Worm (Caenorhabditis elegans) whole organism, L1 larva: Measurements from ENCODE around the gene zhp-4.

Source experiments
- C16A3.4 ChIP-seq: fragments of 150-350 bp; optimal IDR thresholded peaks from 2 replicates; lab custom pipeline; 2014; ENCODE audit warnings: missing biosample characterization, missing genetic modification characterization
- ceh-88 ChIP-seq: fragments of 200-800 bp; sonication (Bioruptor generic); IDR thresholded peaks from 2 replicates; pipeline ENCODE4 v1.3.6; 2022; ENCODE audit warnings: missing genetic modification characterization, missing compliant biosample characterization
- ces-1 ChIP-seq: fragments of 150-350 bp; optimal IDR thresholded peaks from 2 replicates; lab custom pipeline; 2014; ENCODE audit warnings: missing biosample characterization, missing genetic modification reagents, missing genetic modification characterization
- fos-1 ChIP-seq: fragments of 150-350 bp; optimal IDR thresholded peaks from 2 replicates; lab custom pipeline; 2014; ENCODE audit warnings: missing biosample characterization, missing genetic modification characterization
- lsy-2 ChIP-seq, 2 experiments: fragments of 150-350 bp; optimal IDR thresholded peaks; 2 replicates each; lab custom pipeline; 2014; ENCODE audit warnings: missing biosample characterization in 2 of 2, missing genetic modification characterization in 2 of 2
- pag-3 ChIP-seq: sonication (generic microtip); optimal IDR thresholded peaks from 2 replicates; lab custom pipeline; 2017; ENCODE audit warnings: missing genetic modification characterization, mild to moderate bottlenecking, missing compliant biosample characterization, antibody characterized with exemption, borderline replicate concordance; ENCODE audit not compliant: insufficient read depth
- sox-4 ChIP-seq: sonication (generic microtip); optimal IDR thresholded peaks from 2 replicates; lab custom pipeline; 2016; ENCODE audit warnings: missing genetic modification characterization, missing compliant biosample characterization
- unc-62 ChIP-seq: fragments of 150-350 bp; optimal IDR thresholded peaks from 2 replicates; lab custom pipeline; 2014; ENCODE audit warnings: missing biosample characterization, missing genetic modification reagents, missing genetic modification characterization
- zip-4 ChIP-seq: fragments of 200-800 bp; sonication (Bioruptor generic); optimal IDR thresholded peaks from 2 replicates; lab custom pipeline; 2018; ENCODE audit warnings: mild to moderate bottlenecking, missing genetic modification characterization, moderate library complexity, missing compliant biosample characterization

DNA sequence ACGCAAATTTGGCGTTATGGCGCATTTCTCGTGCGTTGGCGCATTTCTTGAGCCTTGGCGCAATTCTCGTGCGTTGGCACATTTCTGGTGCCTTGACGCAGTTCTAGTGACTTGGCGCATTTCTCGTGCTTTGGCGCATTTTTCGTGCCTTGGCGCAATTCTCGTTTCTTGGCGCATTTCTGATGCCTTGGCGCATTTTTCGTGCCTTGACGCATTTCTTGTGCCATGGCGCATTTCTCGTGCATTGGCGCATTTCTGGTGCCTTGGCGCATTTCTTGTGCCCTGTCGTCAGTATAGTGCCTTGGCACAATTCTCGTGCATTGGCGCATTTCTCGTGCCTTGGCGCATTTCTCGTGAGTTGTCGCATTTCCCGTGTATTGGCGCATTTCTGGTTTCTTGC is 46.8 kb upstream of the zhp-4 start:
- TF ChIP-seq sox-4: no peak
- TF ChIP-seq C16A3.4 (tag; lab: Kevin White, UChicago): no peak
- TF ChIP-seq pag-3: no peak
- no peak for TF ChIP-seq unc-62 (GFP tag; lab: Kevin White, UChicago)
- TF ChIP-seq ceh-88 (GFP tag; lab: Robert Waterston, UW): no peak
- no peak for TF ChIP-seq ces-1 (GFP tag; lab: Kevin White, UChicago)
- TF ChIP-seq lsy-2 (tag; optimal IDR thresholded peaks at IDR 0.05; lab: Kevin White, UChicago): no peak
- TF ChIP-seq zip-4 (GFP tag; lab: Kevin White, UChicago): no peak
- TF ChIP-seq fos-1 (tag; lab: Kevin White, UChicago): no peak
